Worm (Caenorhabditis elegans) whole organism, early embryonic: ENCODE data around the gene srh-5.

Experiments
- B0310.2 ChIP-seq: sonication (generic microtip); optimal IDR thresholded peaks from 2 replicates; lab custom pipeline; 2016; ENCODE audit warnings: mild to moderate bottlenecking, missing genetic modification characterization, missing compliant biosample characterization
- F13C5.2 ChIP-seq: sonication (generic microtip); optimal IDR thresholded peaks from 2 replicates; lab custom pipeline; 2017; ENCODE audit warnings: mild to moderate bottlenecking, missing genetic modification characterization, inconsistent platforms, missing compliant biosample characterization
- aly-1 ChIP-seq: sonication (generic microtip); optimal IDR thresholded peaks from 2 replicates; lab custom pipeline; 2016; ENCODE audit warnings: missing genetic modification characterization, missing compliant biosample characterization
- ama-1 ChIP-seq: fragments of 150-350 bp; optimal IDR thresholded peaks from 2 replicates; lab custom pipeline; 2014
- ceh-13 ChIP-seq: fragments of 200-800 bp; sonication (Bioruptor generic); optimal IDR thresholded peaks from 2 replicates; lab custom pipeline; 2018; ENCODE audit warnings: mild to moderate bottlenecking, missing genetic modification characterization, missing compliant biosample characterization
- ceh-36 ChIP-seq: sonication (generic microtip); optimal IDR thresholded peaks from 2 replicates; lab custom pipeline; 2016; ENCODE audit warnings: missing genetic modification characterization, inconsistent platforms, missing compliant biosample characterization
- ets-7 ChIP-seq: sonication (generic microtip); optimal IDR thresholded peaks from 2 replicates; lab custom pipeline; 2016; ENCODE audit warnings: missing genotype, missing genetic modification characterization, missing compliant biosample characterization
- flt-1 ChIP-seq: fragments of 200-800 bp; sonication (Bioruptor generic); IDR thresholded peaks from 2 replicates; pipeline ENCODE4 v1.3.6; 2022; ENCODE audit warnings: missing genetic modification characterization, missing compliant biosample characterization
- hmbx-1 ChIP-seq: sonication (generic microtip); optimal IDR thresholded peaks from 2 replicates; lab custom pipeline; 2016; ENCODE audit warnings: mild to moderate bottlenecking, missing genetic modification characterization, missing compliant biosample characterization
- hmg-4 ChIP-seq: fragments of 200-800 bp; sonication (Bioruptor generic); optimal IDR thresholded peaks from 2 replicates; lab custom pipeline; 2018; ENCODE audit warnings: mild to moderate bottlenecking, missing genetic modification characterization, missing compliant biosample characterization
- hnd-1 ChIP-seq: sonication (generic microtip); optimal IDR thresholded peaks from 2 replicates; lab custom pipeline; 2016; ENCODE audit warnings: missing genetic modification characterization, missing compliant biosample characterization
- pes-1 ChIP-seq: fragments of 200-800 bp; sonication (Bioruptor generic); IDR thresholded peaks from 2 replicates; pipeline ENCODE4 v1.3.6; 2022; ENCODE audit warnings: missing genetic modification reagents, missing genetic modification characterization, missing compliant biosample characterization
- scrt-1 ChIP-seq: fragments of 200-800 bp; sonication (Bioruptor generic); IDR thresholded peaks from 2 replicates; pipeline ENCODE4 v1.3.6; 2022; ENCODE audit warnings: missing genetic modification characterization, missing compliant biosample characterization
- sea-1 ChIP-seq: fragments of 200-800 bp; sonication (Bioruptor generic); conservative IDR thresholded peaks from 2 replicates; pipeline ENCODE4 v1.3.6; 2022; ENCODE audit warnings: missing genetic modification characterization, missing compliant biosample characterization
- tbx-11 ChIP-seq: fragments of 200-800 bp; sonication (Bioruptor generic); IDR thresholded peaks from 2 replicates; pipeline ENCODE4 v1.3.6; 2022; ENCODE audit warnings: missing genetic modification characterization, missing compliant biosample characterization
- tbx-37 ChIP-seq: fragments of 200-800 bp; sonication (Bioruptor generic); conservative IDR thresholded peaks from 2 replicates; pipeline ENCODE4 v1.3.6; 2022; ENCODE audit warnings: missing genetic modification reagents, missing genetic modification characterization, missing compliant biosample characterization
- tra-4 ChIP-seq: sonication (generic microtip); optimal IDR thresholded peaks from 2 replicates; lab custom pipeline; 2017; ENCODE audit warnings: missing genetic modification characterization, missing compliant biosample characterization

The srh-5 gene

DNA sequence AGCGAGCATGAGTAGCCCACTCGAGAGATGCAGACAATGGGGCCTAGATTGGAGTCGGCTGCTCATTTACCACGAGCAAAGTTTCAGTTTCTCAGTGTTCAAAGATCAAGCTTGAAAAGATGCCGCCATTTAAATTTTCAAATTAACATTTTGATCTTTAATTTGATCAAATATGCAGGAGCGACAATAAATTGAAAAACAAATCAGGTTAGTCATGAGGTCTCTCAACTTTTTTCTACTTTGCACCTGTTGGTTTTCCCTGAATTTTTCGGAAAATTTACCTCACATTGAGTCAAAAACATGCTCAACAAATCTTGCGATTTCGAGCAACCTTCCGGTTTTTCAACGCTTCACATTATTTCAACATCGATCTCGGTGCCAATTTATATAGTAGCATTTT, at the start of gene srh-5:
srh-5 (plus strand) TSS at position 301 of the 400 bp plus-strand sequence.
- no peak for TF ChIP-seq aly-1
- TF ChIP-seq flt-1 (GFP tag; lab: Robert Waterston, UW), result no peak
- TF ChIP-seq scrt-1 (GFP tag; lab: Robert Waterston, UW), result no peak
- no peak for TF ChIP-seq tbx-11
- TF ChIP-seq sea-1 (GFP tag; lab: Robert Waterston, UW), result no peak
- no peak for TF ChIP-seq ets-7

DNA sequence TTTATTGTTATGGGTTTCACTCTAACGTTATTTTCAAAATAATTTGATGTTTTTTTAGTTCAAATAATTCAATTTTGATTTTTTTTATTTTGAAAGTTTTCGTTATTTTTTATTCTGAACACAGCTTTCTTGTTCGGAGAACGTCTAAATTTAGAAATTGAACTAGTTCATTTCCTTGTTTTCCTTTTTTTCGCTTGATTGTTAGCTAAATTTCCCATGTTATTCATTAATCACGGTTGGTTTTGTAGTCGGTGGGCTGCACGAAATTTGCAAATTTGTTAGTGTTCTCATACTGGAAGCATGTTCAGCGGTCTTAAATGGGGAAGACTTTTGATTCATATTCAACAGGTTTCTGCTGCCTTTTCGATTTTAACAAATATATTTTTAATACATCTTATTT, 49.6 kb upstream of the srh-5 start, which contains the start of gene str-222:
str-222 (plus strand) TSS at position 301 of the 400 bp plus-strand sequence.
- TF ChIP-seq flt-1 (GFP tag; lab: Robert Waterston, UW) (no peak), tra-4 (no peak), tbx-37 (GFP tag; lab: Robert Waterston, UW) (no peak), hmg-4 (GFP tag; lab: Kevin White, UChicago) (no peak), ceh-36 (tag; lab: Kevin White, UChicago) (no peak), B0310.2 (tag; lab: Kevin White, UChicago) (no peak), pes-1 (GFP tag; lab: Robert Waterston, UW) (no peak), hnd-1 (tag; lab: Kevin White, UChicago) (no peak), aly-1 (no peak)

DNA sequence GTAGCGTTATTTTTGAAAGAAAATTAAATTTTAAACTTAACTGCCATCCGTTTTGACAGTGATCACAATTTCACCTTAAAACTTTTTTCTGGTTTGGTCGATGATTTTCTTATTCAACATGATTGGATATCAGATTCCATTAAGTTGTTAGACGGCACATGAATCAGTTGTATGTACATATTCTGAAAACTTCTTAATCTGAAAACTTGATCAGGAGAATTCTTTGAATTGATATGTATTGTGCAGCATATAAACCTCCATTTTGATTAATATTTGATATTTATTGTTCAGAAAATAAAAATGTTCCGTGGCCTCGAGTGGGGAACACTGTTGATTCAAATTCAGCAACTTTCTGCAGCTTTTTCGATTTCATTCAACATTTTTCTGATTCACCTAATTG, 45.4 kb upstream of the srh-5 start, which contains the start of gene str-221:
str-221 (plus strand) TSS at position 301 of the 400 bp plus-strand sequence.
- TF ChIP-seq tbx-11, result no peak
- TF ChIP-seq hmg-4 (GFP tag; lab: Kevin White, UChicago), result no peak
- no peak for TF ChIP-seq flt-1 (GFP tag; lab: Robert Waterston, UW)
- no peak for TF ChIP-seq B0310.2 (tag; lab: Kevin White, UChicago)
- no peak for TF ChIP-seq ama-1 (lab: Kevin White, UChicago)
- no peak for TF ChIP-seq ceh-36 (tag; lab: Kevin White, UChicago)
- no peak for TF ChIP-seq ets-7
- TF ChIP-seq ceh-13 (GFP tag; lab: Kevin White, UChicago), result no peak
- no peak for TF ChIP-seq aly-1
- no peak for TF ChIP-seq tbx-37 (GFP tag; lab: Robert Waterston, UW)
- TF ChIP-seq hnd-1 (tag; lab: Kevin White, UChicago), result no peak
- no peak for TF ChIP-seq F13C5.2
- TF ChIP-seq pes-1 (GFP tag; lab: Robert Waterston, UW), result no peak
- no peak for TF ChIP-seq tra-4
- TF ChIP-seq hmbx-1, result no peak
- no peak for TF ChIP-seq sea-1 (GFP tag; lab: Robert Waterston, UW)
- no peak for TF ChIP-seq scrt-1 (GFP tag; lab: Robert Waterston, UW)

DNA sequence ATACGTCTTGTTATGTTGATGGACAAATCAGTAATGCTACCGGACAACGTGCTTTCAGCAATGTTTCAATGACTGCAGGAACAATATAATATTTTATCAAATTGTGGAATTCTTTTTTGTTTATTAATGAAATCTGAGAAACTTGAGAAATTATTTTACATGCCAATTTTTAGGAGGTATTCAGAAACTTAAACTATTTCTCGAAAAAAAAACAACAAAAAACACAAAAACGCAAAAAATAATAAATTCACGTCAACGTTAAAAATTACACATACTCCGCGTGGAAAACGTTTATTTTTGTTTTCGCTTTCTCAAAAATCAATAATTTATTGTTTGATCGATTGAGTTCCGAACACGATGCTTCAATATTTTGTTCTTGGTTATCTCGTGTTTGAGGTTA, 43.2 kb upstream of the srh-5 start, which contains the start of gene Y46H3D.1:
Y46H3D.1 (plus strand) TSS at position 301 of the 400 bp plus-strand sequence.
- no peak for TF ChIP-seq tbx-11
- TF ChIP-seq pes-1 (GFP tag; lab: Robert Waterston, UW), result no peak
- TF ChIP-seq ama-1 (lab: Kevin White, UChicago), result no peak
- no peak for TF ChIP-seq tbx-37 (GFP tag; lab: Robert Waterston, UW)
- no peak for TF ChIP-seq ceh-13 (GFP tag; lab: Kevin White, UChicago)
- TF ChIP-seq aly-1, result no peak
- no peak for TF ChIP-seq hmbx-1
- no peak for TF ChIP-seq ets-7
- no peak for TF ChIP-seq ceh-36 (tag; lab: Kevin White, UChicago)
- no peak for TF ChIP-seq scrt-1 (GFP tag; lab: Robert Waterston, UW)
- TF ChIP-seq F13C5.2, result no peak
- no peak for TF ChIP-seq tra-4
- TF ChIP-seq B0310.2 (tag; lab: Kevin White, UChicago), result no peak
- TF ChIP-seq hnd-1 (tag; lab: Kevin White, UChicago), result no peak
- TF ChIP-seq sea-1 (GFP tag; lab: Robert Waterston, UW), result no peak
- no peak for TF ChIP-seq hmg-4 (GFP tag; lab: Kevin White, UChicago)
- TF ChIP-seq flt-1 (GFP tag; lab: Robert Waterston, UW), result no peak

DNA sequence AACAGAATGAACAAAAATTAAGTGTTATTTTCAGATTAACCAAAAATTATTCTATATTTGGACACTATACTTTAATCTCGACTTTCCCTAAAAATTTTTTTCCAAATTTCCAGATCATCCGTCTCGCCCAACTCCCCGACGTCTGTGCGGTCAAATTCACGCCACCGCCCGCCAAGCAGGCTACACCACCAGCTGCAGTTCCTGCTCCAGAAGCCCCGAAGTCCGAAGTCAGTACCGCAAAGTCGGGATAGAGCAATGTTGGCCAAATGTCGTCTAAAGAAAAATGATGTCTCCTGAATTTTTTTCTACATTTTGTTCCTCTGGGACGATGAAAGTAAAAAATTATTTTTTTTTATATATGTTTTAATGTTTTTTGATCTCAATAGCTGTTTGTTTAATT, 42.7 kb upstream of the srh-5 start:
- TF ChIP-seq aly-1 (no peak), ama-1 (lab: Kevin White, UChicago) (no peak)

DNA sequence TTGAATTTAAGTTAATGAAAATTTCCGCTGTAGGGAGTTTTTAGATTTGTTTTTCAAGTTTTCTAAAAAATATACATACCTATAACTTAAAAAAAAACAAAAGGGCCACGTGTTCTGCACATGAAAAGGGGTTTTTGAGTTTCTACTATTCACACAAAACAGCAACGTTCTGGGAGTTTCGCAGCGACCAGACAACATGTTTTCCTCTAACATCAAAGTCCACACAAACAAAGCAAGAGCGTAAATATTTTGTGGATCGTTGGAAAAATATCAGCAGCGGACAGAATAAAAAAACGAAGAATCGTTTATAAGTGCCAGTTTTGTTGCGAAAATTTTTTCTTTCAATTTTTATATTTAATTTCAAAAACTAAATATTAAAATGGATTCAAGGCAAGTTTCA, 41.5 kb upstream of the srh-5 start, which contains the start of gene alh-2:
alh-2 (plus strand) TSS at position 284 of the 400 bp plus-strand sequence.
- TF ChIP-seq scrt-1 (GFP tag; lab: Robert Waterston, UW) (no peak), ama-1 (lab: Kevin White, UChicago) (no peak), B0310.2 (tag; lab: Kevin White, UChicago) (no peak), hmg-4 (GFP tag; lab: Kevin White, UChicago) (no peak), flt-1 (GFP tag; lab: Robert Waterston, UW) (no peak), hnd-1 (tag; lab: Kevin White, UChicago) (no peak), F13C5.2 (no peak), aly-1 (no peak), pes-1 (GFP tag; lab: Robert Waterston, UW) (no peak), sea-1 (GFP tag; lab: Robert Waterston, UW) (no peak), tbx-37 (GFP tag; lab: Robert Waterston, UW) (no peak), tra-4 (no peak), ceh-13 (GFP tag; lab: Kevin White, UChicago) (no peak)

DNA sequence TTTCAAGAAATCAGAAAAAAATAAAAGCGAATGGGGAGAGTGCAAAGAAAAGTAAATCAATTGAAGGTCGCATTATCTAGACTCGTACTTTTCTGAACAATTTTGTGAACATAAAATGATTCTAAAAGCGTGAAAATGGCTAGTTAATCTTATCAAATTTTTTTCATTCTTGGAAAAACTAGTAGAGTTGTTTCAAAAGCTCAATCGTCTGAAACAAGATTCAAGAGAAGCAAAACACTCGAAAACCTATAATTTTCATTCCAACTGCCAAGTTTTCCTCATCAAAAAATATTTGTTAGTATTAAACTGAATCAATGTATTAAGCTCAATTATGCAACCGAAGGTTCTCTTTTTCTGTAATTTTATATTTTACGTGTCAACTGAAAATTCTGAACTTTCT, 37.4 kb upstream of the srh-5 start, which contains the start of gene irld-45:
irld-45 (plus strand) TSS at position 301 of the 400 bp plus-strand sequence.
- no peak for TF ChIP-seq scrt-1 (GFP tag; lab: Robert Waterston, UW)
- no peak for TF ChIP-seq flt-1 (GFP tag; lab: Robert Waterston, UW)
- TF ChIP-seq ceh-13 (GFP tag; lab: Kevin White, UChicago), result no peak
- TF ChIP-seq sea-1 (GFP tag; lab: Robert Waterston, UW), result no peak
- no peak for TF ChIP-seq hnd-1 (tag; lab: Kevin White, UChicago)
- no peak for TF ChIP-seq pes-1 (GFP tag; lab: Robert Waterston, UW)
- TF ChIP-seq hmbx-1, result no peak
- no peak for TF ChIP-seq F13C5.2
- TF ChIP-seq aly-1, result no peak
- TF ChIP-seq tra-4, result no peak
- no peak for TF ChIP-seq ets-7
- TF ChIP-seq ama-1 (lab: Kevin White, UChicago), result no peak
- no peak for TF ChIP-seq hmg-4 (GFP tag; lab: Kevin White, UChicago)
- no peak for TF ChIP-seq tbx-37 (GFP tag; lab: Robert Waterston, UW)
- no peak for TF ChIP-seq B0310.2 (tag; lab: Kevin White, UChicago)
- no peak for TF ChIP-seq ceh-36 (tag; lab: Kevin White, UChicago)
- TF ChIP-seq tbx-11, result no peak
